Fruit fly (Drosophila melanogaster) whole organism, adult: ENCODE results near the gene Abd-B.

Experiments
- CG11617 ChIP-seq: fragments of 200-800 bp; sonication (Bioruptor generic); optimal IDR thresholded peaks from 2 replicates; lab custom pipeline; 2017; ENCODE audit warnings: mild to moderate bottlenecking, missing biosample characterization, missing genetic modification reagents, missing genetic modification characterization
- CG1620 ChIP-seq: fragments of 200-800 bp; sonication (Bioruptor generic); optimal IDR thresholded peaks from 2 replicates; lab custom pipeline; 2016; ENCODE audit warnings: missing biosample characterization, missing genetic modification characterization
- bab1 ChIP-seq: fragments of 200-800 bp; sonication (Bioruptor generic); optimal IDR thresholded peaks from 3 replicates; lab custom pipeline; 2019; ENCODE audit warnings: missing biosample characterization, mild to moderate bottlenecking, missing genetic modification characterization, moderate library complexity
- kay ChIP-seq: fragments of 200-800 bp; sonication (Bioruptor generic); peaks from one replicate; lab custom pipeline; 2016; ENCODE audit warnings: missing biosample characterization, missing genetic modification characterization, borderline replicate concordance
- ovo ChIP-seq: fragments of 200-800 bp; sonication (Bioruptor generic); optimal IDR thresholded peaks from 2 replicates; lab custom pipeline; 2016; ENCODE audit warnings: missing biosample characterization, missing genetic modification characterization
- pad ChIP-seq: fragments of 200-800 bp; sonication (Bioruptor generic); optimal IDR thresholded peaks from 3 replicates; lab custom pipeline; 2017; ENCODE audit warnings: missing biosample characterization, missing genetic modification characterization, mild to moderate bottlenecking, moderate library complexity, missing genetic modification reagents

- TF ChIP-seq ovo (GFP tag; lab: Kevin White, UChicago), result peak; percentile 56
- peak; percentile 94 for TF ChIP-seq pad
- no peak for TF ChIP-seq bab1
- TF ChIP-seq CG11617 (GFP tag; lab: Kevin White, UChicago), result no peak
- TF ChIP-seq CG1620 (GFP tag; lab: Kevin White, UChicago), result no peak
- peak; percentile 82 for TF ChIP-seq kay
These were observed 15.3 kb upstream of the Abd-B start, which contains the start of gene CG18622 for dm6 chr3R:16987220-16987923.
